Worm (Caenorhabditis elegans): ENCODE results near the gene sec-6.

ce11 chrII:5342412-5342811 is 16.9 kb upstream of the sec-6 start:
- TF ChIP-seq nhr-237 (tag; optimal IDR thresholded peaks at IDR 0.05) (no peak), lin-39 (tag; optimal IDR thresholded peaks at IDR 0.05) (no peak), unc-62 (GFP tag; optimal IDR thresholded peaks at IDR 0.05) (no peak), ZK546.5 (tag; optimal IDR thresholded peaks at IDR 0.05) (no peak), snpc-4 (tag; optimal IDR thresholded peaks at IDR 0.05) (no peak), ama-1 (optimal IDR thresholded peaks at IDR 0.05) (no peak), nhr-11 (tag; optimal IDR thresholded peaks at IDR 0.05) (no peak), dmd-4 (tag; optimal IDR thresholded peaks at IDR 0.05) (no peak), nhr-10 (tag; optimal IDR thresholded peaks at IDR 0.05) (no peak), fos-1 (tag; optimal IDR thresholded peaks at IDR 0.05) (no peak), nhr-77 (tag; optimal IDR thresholded peaks at IDR 0.05) (no peak), nhr-21 (tag; optimal IDR thresholded peaks at IDR 0.05) (no peak), ztf-11 (tag; optimal IDR thresholded peaks at IDR 0.05) (no peak)

Measured in whole organism, L2 larva.